Fruit fly (Drosophila melanogaster) whole organism, adult: ENCODE results near the gene CG8675.

Experiments used
- CG5204 ChIP-seq: fragments of 200-800 bp; sonication (Bioruptor generic); optimal IDR thresholded peaks from 2 replicates; lab custom pipeline; 2016; ENCODE audit warnings: missing biosample characterization, missing genetic modification characterization
- ovo ChIP-seq: fragments of 200-800 bp; sonication (Bioruptor generic); optimal IDR thresholded peaks from 2 replicates; lab custom pipeline; 2016; ENCODE audit warnings: missing biosample characterization, missing genetic modification characterization

DNA sequence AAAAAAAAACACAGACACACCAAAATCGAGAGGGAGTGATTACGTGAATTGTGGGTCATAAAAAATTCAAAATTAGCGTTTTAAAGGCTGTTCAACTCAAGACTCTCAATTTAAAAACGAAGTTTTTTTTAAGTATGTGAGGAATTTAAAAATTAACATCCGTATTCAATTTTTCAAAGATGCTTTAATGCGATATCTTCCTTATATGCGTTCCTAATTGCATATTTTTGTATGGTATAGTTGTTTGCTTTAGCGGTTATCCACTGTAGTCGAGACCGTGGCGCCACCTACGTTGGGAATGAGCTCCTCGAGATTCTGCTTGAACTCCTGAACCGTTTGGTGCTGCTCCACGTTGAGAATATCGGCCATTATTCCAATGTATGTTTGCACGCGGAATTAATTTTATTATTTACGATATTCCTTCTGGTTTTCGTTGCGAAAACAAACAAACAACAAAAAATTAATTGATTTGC lies 41.7 kb upstream of the CG8675 start:
- no peak for TF ChIP-seq ovo (GFP tag; lab: Kevin White, UChicago)
- TF ChIP-seq CG5204 (GFP tag; lab: Kevin White, UChicago), result no peak
